Fruit fly (Drosophila melanogaster) whole organism, prepupa: ENCODE data around the gene CG11523.

Experiments used
- Sox102F ChIP-seq: fragments of 200-800 bp; sonication (Bioruptor generic); optimal IDR thresholded peaks from 2 replicates; lab custom pipeline; 2016; ENCODE audit warnings: missing biosample characterization, mild to moderate bottlenecking, missing genetic modification characterization
- Sox15 ChIP-seq: fragments of 200-800 bp; sonication (Bioruptor generic); optimal IDR thresholded peaks from 3 replicates; lab custom pipeline; 2016; ENCODE audit warnings: missing biosample characterization, missing genetic modification characterization
- acj6 ChIP-seq: fragments of 200-800 bp; sonication (Bioruptor generic); optimal IDR thresholded peaks from 3 replicates; lab custom pipeline; 2016; ENCODE audit warnings: missing biosample characterization, missing genetic modification characterization
- fd59A ChIP-seq: fragments of 200-800 bp; sonication (Bioruptor generic); optimal IDR thresholded peaks from 2 replicates; lab custom pipeline; 2017; ENCODE audit warnings: missing biosample characterization, mild to moderate bottlenecking, missing genetic modification characterization, missing genetic modification reagents

DNA sequence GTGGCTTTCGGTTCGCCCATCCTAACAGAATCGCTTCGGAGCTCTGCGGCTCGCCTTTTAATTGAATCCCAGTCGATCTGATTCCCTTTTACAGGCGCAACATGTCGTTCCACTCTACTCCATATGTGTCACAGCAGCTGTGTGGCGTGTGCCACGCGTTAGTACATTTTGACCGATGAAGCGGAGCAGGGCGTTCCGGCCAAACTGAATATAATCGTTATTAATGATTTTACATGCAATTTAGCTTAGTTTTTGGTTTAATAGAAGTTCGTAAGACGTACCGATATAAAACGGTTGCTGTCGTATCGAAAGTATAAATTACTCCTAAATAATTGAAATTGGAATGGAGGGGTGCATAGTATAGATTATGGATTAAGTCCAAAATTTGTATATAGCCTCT is at the start of gene CG11523:
- TF ChIP-seq acj6 (GFP tag; lab: Kevin White, UChicago) (no peak), fd59A (GFP tag; lab: Kevin White, UChicago) (no peak), Sox102F (no peak), Sox15 (GFP tag; lab: Kevin White, UChicago) (no peak)
